Worm (Caenorhabditis elegans) whole organism, L1 larva: ENCODE results near the gene Y51H7C.13.
A peak's percentile ranks its signal among the peaks of the same experiment; 100 is the strongest.

Experiments
- C04F5.9 ChIP-seq: sonication (generic microtip); optimal IDR thresholded peaks from 2 replicates; lab custom pipeline; 2016; ENCODE audit warnings: missing genetic modification characterization, missing compliant biosample characterization
- C16A3.4 ChIP-seq: fragments of 150-350 bp; optimal IDR thresholded peaks from 2 replicates; lab custom pipeline; 2014; ENCODE audit warnings: missing biosample characterization, missing genetic modification characterization
- F16B12.6 ChIP-seq: fragments of 150-350 bp; optimal IDR thresholded peaks from 2 replicates; lab custom pipeline; 2014; ENCODE audit warnings: missing biosample characterization, missing genetic modification characterization
- aha-1 ChIP-seq: fragments of 150-350 bp; optimal IDR thresholded peaks from 2 replicates; lab custom pipeline; 2014; ENCODE audit warnings: missing biosample characterization, missing genetic modification characterization
- aly-2 ChIP-seq: fragments of 150-350 bp; optimal IDR thresholded peaks from 2 replicates; lab custom pipeline; 2014; ENCODE audit warnings: missing biosample characterization, missing genetic modification characterization
- ama-1 ChIP-seq: fragments of 150-350 bp; optimal IDR thresholded peaks from 2 replicates; lab custom pipeline; 2014
- ceh-63 ChIP-seq: fragments of 200-800 bp; sonication (Bioruptor generic); optimal IDR thresholded peaks from 2 replicates; lab custom pipeline; 2018; ENCODE audit warnings: mild to moderate bottlenecking, missing genetic modification characterization, missing compliant biosample characterization
- ceh-8 ChIP-seq: fragments of 200-800 bp; sonication (Bioruptor generic); optimal IDR thresholded peaks from 2 replicates; lab custom pipeline; 2018; ENCODE audit warnings: mild to moderate bottlenecking, missing genetic modification characterization, moderate library complexity, missing compliant biosample characterization
- ceh-82 ChIP-seq, 3 experiments: fragments of 150-350 bp in 1 of 3; sonication (generic microtip) in 2 of 3; optimal IDR thresholded peaks; 2 replicates each; lab custom pipeline; 2014 to 2017; ENCODE audit warnings: missing biosample characterization in 3 of 3, missing genetic modification characterization in 3 of 3
- ceh-90 ChIP-seq: sonication (generic microtip); optimal IDR thresholded peaks from 2 replicates; lab custom pipeline; 2016; ENCODE audit warnings: missing genetic modification characterization, missing compliant biosample characterization
- dpl-1 ChIP-seq, 3 experiments: fragments of 150-350 bp in 2 of 3; sonication (generic microtip) in 1 of 3; optimal IDR thresholded peaks; 2 replicates each; lab custom pipeline; 2014 to 2017; ENCODE audit warnings: missing biosample characterization in 3 of 3, missing genetic modification characterization in 3 of 3, missing genetic modification reagents in 3 of 3
- dsc-1 ChIP-seq: sonication (generic microtip); optimal IDR thresholded peaks from 2 replicates; lab custom pipeline; 2016; ENCODE audit warnings: mild to moderate bottlenecking, missing genetic modification characterization, missing compliant biosample characterization
- efl-1 ChIP-seq, 4 experiments: fragments of 150-350 bp; optimal IDR thresholded peaks in 3 of 4; peaks in 1 of 4; 1 replicate in 1 of 4; 2 replicates in 3 of 4; lab custom pipeline; 2014; ENCODE audit warnings: missing biosample characterization in 2 of 4, missing genetic modification characterization in 2 of 4, missing genetic modification reagents in 2 of 4
- elt-2 ChIP-seq: sonication (generic microtip); optimal IDR thresholded peaks from 2 replicates; lab custom pipeline; 2016; ENCODE audit warnings: missing genetic modification characterization, mild to moderate bottlenecking, inconsistent platforms, missing compliant biosample characterization, missing genetic modification reagents
- elt-3 ChIP-seq, 6 experiments: fragments of 150-350 bp in 1 of 6; sonication (generic microtip); optimal IDR thresholded peaks; 2 replicates each; lab custom pipeline; 2017 to 2018; ENCODE audit warnings: missing biosample characterization in 6 of 6, missing genetic modification characterization in 6 of 6, inconsistent platforms in 1 of 6
- ets-5 ChIP-seq: fragments of 200-800 bp; sonication (Bioruptor generic); IDR thresholded peaks from 2 replicates; pipeline ENCODE4 v1.3.6; 2022; ENCODE audit warnings: missing genetic modification characterization, missing compliant biosample characterization
- fkh-10 ChIP-seq: sonication (generic microtip); optimal IDR thresholded peaks from 2 replicates; lab custom pipeline; 2017; ENCODE audit warnings: missing biosample characterization, missing genetic modification reagents, missing genetic modification characterization
- fkh-4 ChIP-seq: sonication (generic microtip); optimal IDR thresholded peaks from 2 replicates; lab custom pipeline; 2016; ENCODE audit warnings: missing compliant biosample characterization, missing genetic modification characterization, borderline replicate concordance
- fkh-8 ChIP-seq: sonication (generic microtip); optimal IDR thresholded peaks from 2 replicates; lab custom pipeline; 2016; ENCODE audit warnings: mild to moderate bottlenecking, missing genetic modification characterization, missing compliant biosample characterization
- fos-1 ChIP-seq: fragments of 150-350 bp; optimal IDR thresholded peaks from 2 replicates; lab custom pipeline; 2014; ENCODE audit warnings: missing biosample characterization, missing genetic modification characterization
- grh-1 ChIP-seq: fragments of 200-800 bp; sonication (Bioruptor generic); IDR thresholded peaks from 2 replicates; pipeline ENCODE4 v1.3.6; 2022; ENCODE audit warnings: missing genetic modification reagents, missing genetic modification characterization, missing compliant biosample characterization
- hpl-2 ChIP-seq: fragments of 150-350 bp; optimal IDR thresholded peaks from 2 replicates; lab custom pipeline; 2014; ENCODE audit warnings: missing biosample characterization, missing genetic modification reagents, missing genetic modification characterization
- irx-1 ChIP-seq: sonication (generic microtip); optimal IDR thresholded peaks from 2 replicates; lab custom pipeline; 2016; ENCODE audit warnings: missing genetic modification characterization, missing compliant biosample characterization
- jun-1 ChIP-seq: fragments of 150-350 bp; optimal IDR thresholded peaks from 2 replicates; lab custom pipeline; 2014; ENCODE audit warnings: missing biosample characterization, missing genetic modification reagents, missing genetic modification characterization
- lin-14 ChIP-seq: fragments of 200-800 bp; sonication (Bioruptor generic); optimal IDR thresholded peaks from 2 replicates; lab custom pipeline; 2018; ENCODE audit warnings: mild to moderate bottlenecking, missing genetic modification characterization, moderate library complexity, missing compliant biosample characterization
- lin-35 ChIP-seq, 2 experiments: fragments of 150-350 bp; optimal IDR thresholded peaks; 2 replicates each; lab custom pipeline; 2014; ENCODE audit warnings: missing biosample characterization in 2 of 2, missing genetic modification characterization in 2 of 2, missing genetic modification reagents in 2 of 2
- lin-39 ChIP-seq: fragments of 150-350 bp; optimal IDR thresholded peaks from 2 replicates; lab custom pipeline; 2014; ENCODE audit warnings: missing biosample characterization, missing genetic modification reagents, missing genetic modification characterization
- mdl-1 ChIP-seq, 2 experiments: fragments of 150-350 bp; optimal IDR thresholded peaks; 2 replicates each; lab custom pipeline; 2014 to 2017; ENCODE audit warnings: missing biosample characterization in 2 of 2, missing genetic modification characterization in 2 of 2, inconsistent platforms in 1 of 2
- mep-1 ChIP-seq: fragments of 150-350 bp; optimal IDR thresholded peaks from 2 replicates; lab custom pipeline; 2014; ENCODE audit warnings: missing biosample characterization, missing genetic modification characterization
- nhr-20 ChIP-seq: sonication (generic microtip); optimal IDR thresholded peaks from 2 replicates; lab custom pipeline; 2016; ENCODE audit warnings: mild to moderate bottlenecking, missing genetic modification characterization, missing compliant biosample characterization
- nhr-28 ChIP-seq: fragments of 150-350 bp; optimal IDR thresholded peaks from 2 replicates; lab custom pipeline; 2014; ENCODE audit warnings: missing biosample characterization, missing genetic modification characterization
- nhr-47 ChIP-seq: sonication (generic microtip); optimal IDR thresholded peaks from 2 replicates; lab custom pipeline; 2016; ENCODE audit warnings: mild to moderate bottlenecking, missing genetic modification characterization, moderate library complexity, missing compliant biosample characterization
- nhr-85 ChIP-seq: sonication (generic microtip); peaks from one replicate; lab custom pipeline; 2016; ENCODE audit warnings: missing genetic modification characterization, inconsistent platforms, missing compliant biosample characterization
- pag-3 ChIP-seq: sonication (generic microtip); optimal IDR thresholded peaks from 2 replicates; lab custom pipeline; 2017; ENCODE audit warnings: missing genetic modification characterization, mild to moderate bottlenecking, missing compliant biosample characterization, antibody characterized with exemption, borderline replicate concordance; ENCODE audit not compliant: insufficient read depth
- rnt-1 ChIP-seq: sonication (generic microtip); optimal IDR thresholded peaks from 2 replicates; lab custom pipeline; 2016; ENCODE audit warnings: mild to moderate bottlenecking, missing genetic modification characterization, moderate library complexity, missing compliant biosample characterization
- skn-1 ChIP-seq: fragments of 150-350 bp; optimal IDR thresholded peaks from 2 replicates; lab custom pipeline; 2014; ENCODE audit warnings: missing biosample characterization, missing genetic modification characterization
- snpc-4 ChIP-seq: fragments of 150-350 bp; optimal IDR thresholded peaks from 2 replicates; lab custom pipeline; 2014; ENCODE audit warnings: missing biosample characterization, missing genetic modification characterization
- tlp-1 ChIP-seq: fragments of 150-350 bp; optimal IDR thresholded peaks from 2 replicates; lab custom pipeline; 2014; ENCODE audit warnings: missing biosample characterization, missing genetic modification characterization
- unc-86 ChIP-seq: sonication (generic microtip); optimal IDR thresholded peaks from 2 replicates; lab custom pipeline; 2016; ENCODE audit warnings: missing genetic modification characterization, missing compliant biosample characterization
- vab-15 ChIP-seq: sonication (generic microtip); optimal IDR thresholded peaks from 2 replicates; lab custom pipeline; 2017; ENCODE audit warnings: missing genotype, mild to moderate bottlenecking, missing genetic modification characterization, missing compliant biosample characterization
- zip-4 ChIP-seq: fragments of 200-800 bp; sonication (Bioruptor generic); optimal IDR thresholded peaks from 2 replicates; lab custom pipeline; 2018; ENCODE audit warnings: mild to moderate bottlenecking, missing genetic modification characterization, moderate library complexity, missing compliant biosample characterization
- ztf-11 ChIP-seq, 2 experiments: sonication (generic microtip); optimal IDR thresholded peaks; 2 replicates each; lab custom pipeline; 2016 to 2017; ENCODE audit warnings: missing genetic modification characterization in 2 of 2, missing biosample characterization in 1 of 2, missing compliant biosample characterization in 1 of 2
- ztf-4 ChIP-seq: fragments of 150-350 bp; optimal IDR thresholded peaks from 2 replicates; lab custom pipeline; 2014; ENCODE audit warnings: missing biosample characterization, missing genetic modification characterization

The Y51H7C.13 gene

DNA sequence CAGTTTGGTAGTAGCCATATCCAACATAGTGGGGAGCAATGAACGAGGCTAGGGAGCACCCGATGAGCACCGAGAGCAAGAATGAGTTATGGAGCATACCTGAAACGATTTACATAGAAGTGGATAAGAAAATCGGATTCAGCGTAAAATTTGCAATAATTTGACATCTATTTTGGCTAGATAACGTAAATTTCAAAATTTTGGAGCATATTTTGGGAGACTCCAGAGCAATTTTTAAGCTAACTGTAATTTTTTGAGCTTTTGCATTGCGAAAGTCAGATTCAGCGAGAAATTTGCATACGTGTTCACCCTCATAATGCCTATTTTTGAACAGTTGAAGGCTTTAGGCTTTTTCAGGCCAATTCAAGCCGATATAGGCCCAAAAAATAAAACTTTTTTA, at the start of gene Y51H7C.13:
Y51H7C.13 (minus strand) TSS at position 101 of the 400 bp plus-strand sequence.
- TF ChIP-seq pag-3 (tag; lab: Kevin White, UChicago) (no peak), ztf-11 (tag; optimal IDR thresholded peaks at IDR 0.05; lab: Kevin White, UChicago) (no peak), C04F5.9 (no peak), ceh-8 (GFP tag; lab: Kevin White, UChicago) (no peak), efl-1 (optimal IDR thresholded peaks at IDR 0.05; lab: Kevin White, UChicago) (no peak), efl-1 (GFP tag; optimal IDR thresholded peaks at IDR 0.05 in 1 of 2; lab: Kevin White, UChicago) (no peak), fos-1 (tag; lab: Kevin White, UChicago) (no peak), jun-1 (tag; lab: Kevin White, UChicago) (no peak)

DNA sequence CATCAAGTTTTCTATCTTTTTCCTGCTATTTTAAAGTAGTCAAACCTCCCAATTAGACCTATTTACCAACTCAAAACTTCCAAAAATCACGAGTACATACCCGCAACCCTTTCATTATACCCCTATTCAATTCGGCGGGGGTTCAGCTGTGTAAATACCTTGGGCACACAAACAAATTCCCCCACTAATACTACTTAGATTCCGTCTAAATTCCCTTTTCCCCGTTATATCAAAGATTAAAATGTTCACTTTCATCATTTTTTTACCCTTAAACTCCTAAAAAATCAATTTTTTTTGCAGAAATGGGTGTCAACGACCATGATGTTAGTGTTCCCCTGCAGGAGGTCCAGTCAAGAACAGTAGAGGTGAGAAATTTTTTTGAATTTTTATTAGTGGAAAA, 37.9 kb upstream of the Y51H7C.13 start, which contains the start of gene fdgt-1:
fdgt-1 (plus strand) TSS at position 301 of the 400 bp plus-strand sequence.
- TF ChIP-seq elt-3 (tag; optimal IDR thresholded peaks at IDR 0.05; lab: Kevin White, UChicago) (no peak), lin-14 (GFP tag; lab: Kevin White, UChicago) (peak; percentile 1), vab-15 (no peak), unc-86 (tag; lab: Kevin White, UChicago) (no peak), zip-4 (GFP tag; lab: Kevin White, UChicago) (no peak), ceh-82 (tag; optimal IDR thresholded peaks at IDR 0.05; lab: Kevin White, UChicago) (no peak)

DNA sequence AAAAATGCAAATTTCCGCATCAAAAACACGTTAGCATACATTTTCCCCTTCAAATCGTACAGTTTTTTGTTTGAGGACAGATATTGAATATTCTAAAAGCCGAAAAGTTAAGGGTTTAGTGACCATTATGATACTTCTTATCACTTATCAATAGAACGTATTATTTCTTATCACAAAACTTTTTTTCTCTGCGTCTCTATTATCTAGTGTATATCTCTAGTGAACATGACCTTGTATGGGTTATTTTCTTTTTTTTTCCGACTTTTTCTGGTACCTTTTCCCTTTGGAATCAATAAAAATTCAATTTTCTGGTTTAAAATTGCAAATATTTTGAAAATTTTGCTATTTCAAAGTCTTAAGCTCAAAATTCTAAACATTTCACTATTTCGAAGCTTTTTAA, 37.3 kb upstream of the Y51H7C.13 start:
- TF ChIP-seq ceh-63 (GFP tag; lab: Kevin White, UChicago): no peak
- TF ChIP-seq ets-5 (GFP tag; lab: Robert Waterston, UW): no peak
- no peak for TF ChIP-seq C04F5.9
- peak in 5 of 6 experiments; percentile 10 to 87 (median 33) for TF ChIP-seq elt-3 (tag; optimal IDR thresholded peaks at IDR 0.05; lab: Kevin White, UChicago)
- no peak for TF ChIP-seq ceh-8 (GFP tag; lab: Kevin White, UChicago)
- TF ChIP-seq mep-1 (tag; lab: Kevin White, UChicago): no peak
- peak; percentile 76 for TF ChIP-seq elt-2 (tag; lab: Kevin White, UChicago)
- TF ChIP-seq lin-14 (GFP tag; lab: Kevin White, UChicago): peak; percentile 3
- TF ChIP-seq lin-35 (GFP tag; optimal IDR thresholded peaks at IDR 0.05; lab: Kevin White, UChicago): peak in 1 of 2 experiments; percentile 2
- peak; percentile 13 for TF ChIP-seq tlp-1 (tag; lab: Kevin White, UChicago)
- TF ChIP-seq vab-15: no peak

DNA sequence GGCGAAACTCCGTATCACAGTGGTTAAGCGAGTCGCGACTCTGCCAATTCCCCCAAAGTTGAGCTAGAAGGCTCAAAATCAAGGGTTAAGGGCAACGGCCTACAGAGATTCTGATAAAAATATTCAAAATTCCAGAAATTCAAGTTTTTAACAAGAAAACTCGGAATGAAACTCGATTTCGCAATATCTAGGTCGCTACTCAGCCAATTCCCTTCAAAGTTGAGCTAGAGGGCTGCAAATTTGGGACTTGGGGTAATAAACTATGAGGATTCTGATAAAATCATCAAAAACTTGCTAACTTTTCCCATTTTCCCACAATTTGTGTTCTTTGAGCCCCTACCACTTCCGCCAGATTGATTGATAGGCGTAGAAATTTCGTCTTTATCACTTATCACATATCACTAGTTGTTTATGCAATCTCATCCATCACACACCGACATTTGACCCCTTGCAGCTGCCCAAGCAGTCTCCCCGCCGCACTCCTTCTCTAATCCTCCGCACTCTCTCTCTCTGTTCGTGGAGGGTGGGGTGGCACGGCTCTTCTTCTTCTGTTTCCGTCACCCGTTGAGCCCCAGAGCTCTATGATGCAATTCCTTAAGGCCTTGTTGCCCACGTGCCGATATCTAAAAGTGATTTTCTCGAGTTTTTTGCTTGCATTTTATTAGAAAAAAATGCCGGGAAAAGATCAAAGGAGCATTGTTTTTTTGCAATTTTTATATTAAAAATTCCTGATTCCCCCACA, 35.4 kb upstream of the Y51H7C.13 start:
- TF ChIP-seq hpl-2 (GFP tag; lab: Kevin White, UChicago): no peak
- TF ChIP-seq fkh-10 (GFP tag; lab: Kevin White, UChicago): no peak
- no peak for TF ChIP-seq fkh-4
- TF ChIP-seq fkh-8 (tag; lab: Kevin White, UChicago): peak; percentile 50
- TF ChIP-seq snpc-4: no peak
- peak; percentile 52 for TF ChIP-seq ztf-4 (tag; lab: Kevin White, UChicago)
- no peak for TF ChIP-seq ama-1 (lab: Kevin White, UChicago)
- TF ChIP-seq F16B12.6 (tag; lab: Kevin White, UChicago): no peak
- TF ChIP-seq mdl-1 (tag; optimal IDR thresholded peaks at IDR 0.05; lab: Kevin White, UChicago): peak in 1 of 2 experiments; percentile 61
- peak; percentile 90 for TF ChIP-seq rnt-1 (tag; lab: Kevin White, UChicago)
- TF ChIP-seq C16A3.4 (tag; lab: Kevin White, UChicago): peak; percentile 17
- peak; percentile 23 for TF ChIP-seq dsc-1 (tag; lab: Kevin White, UChicago)
- TF ChIP-seq ceh-63 (GFP tag; lab: Kevin White, UChicago): no peak
- no peak for TF ChIP-seq nhr-28
- peak; percentile 71 for TF ChIP-seq pag-3 (tag; lab: Kevin White, UChicago)
- no peak for TF ChIP-seq ceh-8 (GFP tag; lab: Kevin White, UChicago)
- TF ChIP-seq nhr-20 (tag; lab: Kevin White, UChicago): peak; percentile 40
- no peak for TF ChIP-seq nhr-47
- no peak for TF ChIP-seq grh-1 (GFP tag; lab: Robert Waterston, UW)
- no peak for TF ChIP-seq ceh-90 (tag; lab: Kevin White, UChicago)
- TF ChIP-seq ceh-82 (tag; optimal IDR thresholded peaks at IDR 0.05; lab: Kevin White, UChicago): peak in 1 of 3 experiments; percentile 32
- peak; percentile 54 for TF ChIP-seq lin-39
- TF ChIP-seq lin-14 (GFP tag; lab: Kevin White, UChicago): peak; percentile 95
- peak in 2 of 3 experiments; percentile 1 to 25 for TF ChIP-seq dpl-1 (GFP tag; optimal IDR thresholded peaks at IDR 0.05; lab: Kevin White, UChicago)
- no peak for TF ChIP-seq jun-1 (tag; lab: Kevin White, UChicago)
- no peak for TF ChIP-seq aha-1 (tag; lab: Kevin White, UChicago)
- TF ChIP-seq nhr-85: no peak
- peak in 1 of 2 experiments; percentile 8 for TF ChIP-seq lin-35 (GFP tag; optimal IDR thresholded peaks at IDR 0.05; lab: Kevin White, UChicago)
- TF ChIP-seq aly-2: no peak
- TF ChIP-seq irx-1 (tag; lab: Kevin White, UChicago): no peak
- no peak for TF ChIP-seq skn-1 (tag; lab: Kevin White, UChicago)
